Fruit fly (Drosophila melanogaster) whole organism, pupa: Measurements from ENCODE around the gene sdk.

Experiments used
- CG10348 ChIP-seq: fragments of 200-800 bp; sonication (Bioruptor generic); IDR thresholded peaks from 2 replicates; pipeline ENCODE4 v1.3.6; 2022; ENCODE audit warnings: missing biosample characterization, missing genetic modification characterization
- CG13204 ChIP-seq: fragments of 200-800 bp; sonication (Bioruptor generic); optimal IDR thresholded peaks from 2 replicates; lab custom pipeline; 2018; ENCODE audit warnings: missing biosample characterization, mild to moderate bottlenecking, missing genetic modification characterization, moderate library complexity
- CG14655 ChIP-seq: fragments of 200-800 bp; sonication (Bioruptor generic); optimal IDR thresholded peaks from 3 replicates; lab custom pipeline; 2017; ENCODE audit warnings: mild to moderate bottlenecking, missing biosample characterization, missing genetic modification reagents, missing genetic modification characterization
- CG34367 ChIP-seq: fragments of 200-800 bp; sonication (Bioruptor generic); optimal IDR thresholded peaks from 2 replicates; lab custom pipeline; 2018; ENCODE audit warnings: missing biosample characterization, mild to moderate bottlenecking, missing genetic modification characterization
- CG9948 ChIP-seq: fragments of 200-800 bp; sonication (Bioruptor generic); optimal IDR thresholded peaks from 2 replicates; lab custom pipeline; 2018; ENCODE audit warnings: missing biosample characterization, mild to moderate bottlenecking, missing genetic modification characterization, moderate library complexity
- Ets98B ChIP-seq: fragments of 200-800 bp; sonication (Bioruptor generic); IDR thresholded peaks from 2 replicates; pipeline ENCODE4 v1.3.6; 2022; ENCODE audit warnings: missing biosample characterization, missing genetic modification characterization
- Pif1A ChIP-seq: fragments of 200-800 bp; sonication (Bioruptor generic); optimal IDR thresholded peaks from 3 replicates; lab custom pipeline; 2016; ENCODE audit warnings: missing biosample characterization, missing genetic modification characterization
- Snoo ChIP-seq: fragments of 200-800 bp; sonication (Bioruptor generic); optimal IDR thresholded peaks from 3 replicates; lab custom pipeline; 2017; ENCODE audit warnings: missing biosample characterization, mild to moderate bottlenecking, missing genetic modification characterization, inconsistent platforms
- fd96Ca ChIP-seq: fragments of 200-800 bp; sonication (Bioruptor generic); IDR thresholded peaks from 3 replicates; pipeline ENCODE4 v1.3.6; 2022; ENCODE audit warnings: missing biosample characterization, missing genetic modification characterization
- gl ChIP-seq: fragments of 200-800 bp; sonication (Bioruptor generic); optimal IDR thresholded peaks from 2 replicates; lab custom pipeline; 2018; ENCODE audit warnings: missing biosample characterization, mild to moderate bottlenecking, missing genetic modification characterization
- rn ChIP-seq: fragments of 200-800 bp; sonication (Bioruptor generic); IDR thresholded peaks from 2 replicates; pipeline ENCODE4 v1.3.6; 2022; ENCODE audit warnings: missing biosample characterization, missing genetic modification characterization

DNA sequence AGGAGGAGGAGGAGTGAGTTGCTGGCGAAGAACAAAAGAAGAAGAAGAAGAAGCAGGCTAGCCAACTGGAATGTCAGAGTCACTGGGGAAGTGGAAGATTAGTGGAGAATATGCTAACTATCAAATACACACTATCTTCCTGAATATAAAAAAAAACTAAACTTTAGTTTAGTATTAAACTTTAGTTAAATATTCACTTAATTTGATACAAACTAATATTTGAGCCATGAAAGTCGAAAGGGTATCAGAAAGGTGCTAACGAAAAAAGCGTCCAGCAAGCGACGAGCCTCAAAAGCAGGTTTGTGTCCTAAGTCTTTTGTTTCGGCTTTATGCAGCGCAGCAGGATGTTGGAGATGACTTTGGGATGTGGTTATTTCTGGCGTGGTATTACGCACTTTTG is 88.5 kb downstream of the sdk start:
- TF ChIP-seq rn (no peak; the same call in 1 of the 2 replicates), Snoo (tag; lab: Kevin White, UChicago) (peak; percentile 59), Pif1A (GFP tag; lab: Kevin White, UChicago) (peak; percentile 74), Ets98B (GFP tag; lab: Robert Waterston, UW) (peak; percentile 40; the same call in 1 of the 2 replicates), CG14655 (GFP tag; lab: Kevin White, UChicago) (peak; percentile 78), CG10348 (GFP tag; lab: Robert Waterston, UW) (no peak), CG34367 (tag; lab: Kevin White, UChicago) (peak; percentile 74), CG13204 (peak; percentile 1), CG9948 (tag; lab: Kevin White, UChicago) (peak; percentile 78), fd96Ca (GFP tag; lab: Robert Waterston, UW) (peak; percentile 57; the same call in 1 of the 3 replicates), gl (peak; percentile 56)
